Worm (Caenorhabditis elegans) whole organism, midembryonic: ENCODE measurements around the gene C35A5.10.
A peak's percentile ranks its signal among the peaks of the same experiment; 100 is the strongest.

Experiments
- T22C8.4 ChIP-seq: fragments of 200-800 bp; sonication (Bioruptor generic); IDR thresholded peaks from 2 replicates; pipeline ENCODE4 v1.3.6; 2022; ENCODE audit warnings: missing genetic modification characterization, missing compliant biosample characterization
- cog-1 ChIP-seq: sonication (generic microtip); optimal IDR thresholded peaks from 2 replicates; lab custom pipeline; 2016; ENCODE audit warnings: missing genetic modification characterization, missing compliant biosample characterization
- flt-1 ChIP-seq: fragments of 200-800 bp; sonication (Bioruptor generic); IDR thresholded peaks from 2 replicates; pipeline ENCODE4 v1.3.6; 2022; ENCODE audit warnings: missing genetic modification characterization, missing compliant biosample characterization
- med-1 ChIP-seq: sonication (generic microtip); optimal IDR thresholded peaks from 2 replicates; lab custom pipeline; 2017; ENCODE audit warnings: missing genetic modification characterization, mild to moderate bottlenecking, missing compliant biosample characterization, antibody characterized with exemption, missing genetic modification reagents; ENCODE audit not compliant: insufficient read depth
- ref-1 ChIP-seq: fragments of 200-800 bp; sonication (Bioruptor generic); conservative IDR thresholded peaks from 2 replicates; pipeline ENCODE4 v1.3.6; 2022; ENCODE audit warnings: missing genetic modification reagents, missing genetic modification characterization, missing compliant biosample characterization
- ztf-23 ChIP-seq: fragments of 200-800 bp; sonication (Bioruptor generic); IDR thresholded peaks from 2 replicates; pipeline ENCODE4 v1.3.6; 2022; ENCODE audit warnings: missing genetic modification reagents, missing genetic modification characterization, missing compliant biosample characterization
- ztf-29 ChIP-seq: fragments of 200-800 bp; sonication (Bioruptor generic); IDR thresholded peaks from 2 replicates; pipeline ENCODE4 v1.3.6; 2022; ENCODE audit warnings: missing genetic modification reagents, missing genetic modification characterization, missing compliant biosample characterization

DNA sequence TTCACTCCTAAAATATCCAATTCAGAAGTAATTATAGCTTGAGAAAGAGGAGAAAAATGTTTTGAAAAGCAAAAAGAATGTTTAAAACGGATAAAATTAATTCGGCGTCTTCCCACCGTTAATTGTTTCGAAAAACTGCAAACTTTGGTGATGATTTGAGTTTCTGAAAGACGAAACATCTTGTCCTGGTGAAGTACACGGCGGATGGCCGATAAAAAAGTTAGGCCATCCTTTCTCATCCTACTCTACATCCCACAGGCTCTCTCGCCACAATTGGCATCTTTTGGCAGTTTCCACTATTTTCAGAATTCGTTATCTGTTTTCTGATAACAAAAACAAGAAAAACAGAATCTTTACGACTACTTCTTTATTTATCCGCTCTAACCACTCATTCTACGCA is 21.9 kb downstream of the C35A5.10 start, which contains the start of the genes C35A5.8 and hda-11:
- no peak for TF ChIP-seq ztf-29
- TF ChIP-seq med-1 (GFP tag; lab: Kevin White, UChicago): no peak
- TF ChIP-seq ztf-23: no peak
- peak; percentile 79; the same call in 1 of the 2 replicates for TF ChIP-seq flt-1
- TF ChIP-seq T22C8.4 (GFP tag; lab: Robert Waterston, UW): no peak
- TF ChIP-seq ref-1 (GFP tag; lab: Robert Waterston, UW): no peak
- TF ChIP-seq cog-1: peak; percentile 3
